Fruit fly (Drosophila melanogaster) whole organism, embryonic: ENCODE results near the gene CG6465.

Source experiments
- Awh ChIP-seq: fragments of 200-800 bp; sonication (Bioruptor generic); IDR thresholded peaks from 2 replicates; pipeline ENCODE4, ENCODE4 v1.3.6; 2022; ENCODE audit warnings: missing biosample characterization, missing genetic modification characterization
- CG11093 ChIP-seq: fragments of 200-800 bp; sonication (Bioruptor generic); IDR thresholded peaks from 3 replicates; pipeline ENCODE4 v1.3.6; 2022; ENCODE audit warnings: missing biosample characterization, missing genetic modification characterization
- CG11247 ChIP-seq: fragments of 200-800 bp; sonication (Bioruptor generic); IDR thresholded peaks from 2 replicates; pipeline ENCODE4 v1.3.6; 2022; ENCODE audit warnings: missing biosample characterization, missing genetic modification characterization
- CG11695 ChIP-seq: fragments of 200-800 bp; sonication (Bioruptor generic); IDR thresholded peaks from 3 replicates; pipeline ENCODE4 v1.3.6; 2022; ENCODE audit warnings: missing biosample characterization, missing genetic modification characterization
- CG11696 ChIP-seq: fragments of 200-800 bp; sonication (Bioruptor generic); IDR thresholded peaks from 2 replicates; pipeline ENCODE4 v1.3.6; 2022; ENCODE audit warnings: missing biosample characterization, missing genetic modification characterization
- CG12155 ChIP-seq: fragments of 200-800 bp; sonication (Bioruptor generic); optimal IDR thresholded peaks from 3 replicates; lab custom pipeline; 2016; ENCODE audit warnings: missing biosample characterization, missing genetic modification characterization
- CG14710 ChIP-seq: fragments of 200-800 bp; sonication (Bioruptor generic); optimal IDR thresholded peaks from 3 replicates; lab custom pipeline; 2019; ENCODE audit warnings: missing biosample characterization, mild to moderate bottlenecking, missing genetic modification characterization, moderate library complexity
- CG14965 ChIP-seq: fragments of 200-800 bp; sonication (Bioruptor generic); optimal IDR thresholded peaks from 2 replicates; lab custom pipeline; 2016; ENCODE audit warnings: missing biosample characterization, missing genetic modification characterization, borderline replicate concordance
- CG16813 ChIP-seq: fragments of 200-800 bp; sonication (Bioruptor generic); IDR thresholded peaks from 3 replicates; pipeline ENCODE4 v1.3.6; 2022; ENCODE audit warnings: missing biosample characterization, missing genetic modification characterization; ENCODE audit not compliant: partially characterized antibody
- CG16863 ChIP-seq: fragments of 200-800 bp; sonication (Bioruptor generic); optimal IDR thresholded peaks from 3 replicates; lab custom pipeline; 2016; ENCODE audit warnings: missing biosample characterization, missing genetic modification characterization
- CG17359 ChIP-seq: fragments of 200-800 bp; sonication (Bioruptor generic); optimal IDR thresholded peaks from 3 replicates; lab custom pipeline; 2018; ENCODE audit warnings: missing biosample characterization, mild to moderate bottlenecking, missing genetic modification characterization, moderate library complexity
- CG17802 ChIP-seq: fragments of 200-800 bp; sonication (Bioruptor generic); optimal IDR thresholded peaks from 2 replicates; lab custom pipeline; 2018; ENCODE audit warnings: missing biosample characterization, mild to moderate bottlenecking, missing genetic modification characterization, moderate library complexity
- CG2120 ChIP-seq: fragments of 200-800 bp; sonication (Bioruptor generic); optimal IDR thresholded peaks from 3 replicates; lab custom pipeline; 2016; ENCODE audit warnings: missing biosample characterization, missing genetic modification characterization
- CG2129 ChIP-seq: fragments of 200-800 bp; sonication (Bioruptor generic); IDR thresholded peaks from 2 replicates; pipeline ENCODE4 v1.3.6; 2022; ENCODE audit warnings: missing biosample characterization, missing genetic modification characterization; ENCODE audit not compliant: partially characterized antibody
- CG2678 ChIP-seq: fragments of 200-800 bp; sonication (Bioruptor generic); optimal IDR thresholded peaks from 3 replicates; lab custom pipeline; 2019; ENCODE audit warnings: missing biosample characterization, mild to moderate bottlenecking, missing genetic modification characterization, moderate library complexity
- CG2889 ChIP-seq: fragments of 200-800 bp; sonication (Bioruptor generic); IDR thresholded peaks from 3 replicates; pipeline ENCODE4 v1.3.6; 2022; ENCODE audit warnings: missing biosample characterization, missing genetic modification characterization
- CG3838 ChIP-seq: fragments of 200-800 bp; sonication (Bioruptor generic); optimal IDR thresholded peaks from 3 replicates; lab custom pipeline; 2016; ENCODE audit warnings: missing biosample characterization, missing genetic modification characterization
- CG4820 ChIP-seq: fragments of 200-800 bp; sonication (Bioruptor generic); optimal IDR thresholded peaks from 3 replicates; lab custom pipeline; 2016; ENCODE audit warnings: missing biosample characterization, missing genetic modification characterization
- CG6175 ChIP-seq: fragments of 200-800 bp; sonication (Bioruptor generic); IDR thresholded peaks from 3 replicates; pipeline ENCODE4 v1.3.6; 2022; ENCODE audit warnings: missing biosample characterization, missing genetic modification characterization
- CG7839 ChIP-seq: fragments of 200-800 bp; sonication (Bioruptor generic); optimal IDR thresholded peaks from 3 replicates; lab custom pipeline; 2018; ENCODE audit warnings: missing biosample characterization, mild to moderate bottlenecking, missing genetic modification characterization, moderate library complexity
- CG7963 ChIP-seq: fragments of 200-800 bp; sonication (Bioruptor generic); IDR thresholded peaks from 3 replicates; pipeline ENCODE4 v1.3.6; 2022; ENCODE audit warnings: missing biosample characterization, missing genetic modification characterization; ENCODE audit not compliant: partially characterized antibody
- CG8281 ChIP-seq: fragments of 200-800 bp; sonication (Bioruptor generic); optimal IDR thresholded peaks from 2 replicates; lab custom pipeline; 2018; ENCODE audit warnings: missing biosample characterization, mild to moderate bottlenecking, missing genetic modification characterization, moderate library complexity
- CG8359 ChIP-seq: fragments of 200-800 bp; sonication (Bioruptor generic); optimal IDR thresholded peaks from 2 replicates; lab custom pipeline; 2017; ENCODE audit warnings: missing biosample characterization, mild to moderate bottlenecking, missing genetic modification characterization, borderline replicate concordance
- CG9876 ChIP-seq: fragments of 200-800 bp; sonication (Bioruptor generic); optimal IDR thresholded peaks from 2 replicates; lab custom pipeline; 2016; ENCODE audit warnings: missing biosample characterization, missing genetic modification characterization
- Dip3 ChIP-seq: fragments of 200-800 bp; sonication (Bioruptor generic); optimal IDR thresholded peaks from 3 replicates; lab custom pipeline; 2016; ENCODE audit warnings: missing biosample characterization, missing genetic modification characterization
- Gug ChIP-seq: fragments of 200-800 bp; sonication (Bioruptor generic); IDR thresholded peaks from 4 replicates; pipeline ENCODE4 v1.3.6; 2022; ENCODE audit warnings: missing biosample characterization, missing genetic modification characterization
- HmgZ ChIP-seq: fragments of 200-800 bp; sonication (Bioruptor generic); optimal IDR thresholded peaks from 2 replicates; lab custom pipeline; 2018; ENCODE audit warnings: missing biosample characterization, mild to moderate bottlenecking, missing genetic modification characterization
- Hmx ChIP-seq: fragments of 200-800 bp; sonication (Bioruptor generic); optimal IDR thresholded peaks from 2 replicates; lab custom pipeline; 2016; ENCODE audit warnings: missing biosample characterization, missing genetic modification characterization
- Hr3 ChIP-seq: fragments of 200-800 bp; sonication (Bioruptor generic); optimal IDR thresholded peaks from 3 replicates; lab custom pipeline; 2016; ENCODE audit warnings: missing biosample characterization, missing genetic modification characterization
- Hr39 ChIP-seq: fragments of >200 bp; optimal IDR thresholded peaks from 2 replicates; lab custom pipeline; 2017
- MESR4 ChIP-seq: fragments of 200-800 bp; sonication (Bioruptor generic); optimal IDR thresholded peaks from 2 replicates; lab custom pipeline; 2018; ENCODE audit warnings: missing biosample characterization, mild to moderate bottlenecking, missing genetic modification characterization, moderate library complexity
- Tbp ChIP-seq: fragments of >200 bp; optimal IDR thresholded peaks from 2 replicates; lab custom pipeline; 2018; ENCODE audit warnings: missing biosample characterization, missing genetic modification characterization
- ac ChIP-seq: fragments of 200-800 bp; sonication (Bioruptor generic); optimal IDR thresholded peaks from 3 replicates; lab custom pipeline; 2017; ENCODE audit warnings: missing biosample characterization, mild to moderate bottlenecking, missing genetic modification characterization
- bbx ChIP-seq: fragments of 200-800 bp; sonication (Bioruptor generic); IDR thresholded peaks from 2 replicates; pipeline ENCODE4 v1.3.6; 2022; ENCODE audit warnings: missing biosample characterization, missing genetic modification characterization; ENCODE audit not compliant: partially characterized antibody
- cas ChIP-seq: fragments of 200-800 bp; sonication (Bioruptor generic); IDR thresholded peaks from 2 replicates; pipeline ENCODE4 v1.3.6; 2022; ENCODE audit warnings: missing biosample characterization, missing genetic modification characterization
- cg ChIP-seq: fragments of 200-800 bp; sonication (Bioruptor generic); optimal IDR thresholded peaks from 3 replicates; lab custom pipeline; 2019; ENCODE audit warnings: missing biosample characterization, mild to moderate bottlenecking, missing genetic modification characterization, moderate library complexity
- crol ChIP-seq: fragments of 200-800 bp; sonication (Bioruptor generic); IDR thresholded peaks from 2 replicates; pipeline ENCODE4 v1.3.6; 2022; ENCODE audit warnings: missing biosample characterization, missing genetic modification characterization
- dmrt99B ChIP-seq: fragments of 200-800 bp; sonication (Bioruptor generic); optimal IDR thresholded peaks from 2 replicates; lab custom pipeline; 2018; ENCODE audit warnings: missing biosample characterization, mild to moderate bottlenecking, missing genetic modification characterization, moderate library complexity
- dpn ChIP-seq, 2 experiments: fragments of 200-800 bp; sonication (Bioruptor generic); optimal IDR thresholded peaks; 3 replicates each; lab custom pipeline; 2016; ENCODE audit warnings: missing biosample characterization in 2 of 2, missing genetic modification characterization in 2 of 2
- fd102C ChIP-seq: fragments of 200-800 bp; sonication (Bioruptor generic); optimal IDR thresholded peaks from 2 replicates; lab custom pipeline; 2018; ENCODE audit warnings: missing biosample characterization, mild to moderate bottlenecking, missing genetic modification characterization, moderate library complexity
- fu2 ChIP-seq: fragments of 200-800 bp; sonication (Bioruptor generic); optimal IDR thresholded peaks from 2 replicates; lab custom pipeline; 2016; ENCODE audit warnings: missing biosample characterization, missing genetic modification characterization
- gsb ChIP-seq: fragments of 200-800 bp; sonication (Bioruptor generic); IDR thresholded peaks from 2 replicates; pipeline ENCODE4 v1.3.6; 2022; ENCODE audit warnings: missing biosample characterization, missing genetic modification characterization
- lab ChIP-seq: fragments of 200-800 bp; sonication (Bioruptor generic); optimal IDR thresholded peaks from 3 replicates; lab custom pipeline; 2017; ENCODE audit warnings: missing biosample characterization, missing genetic modification characterization, mild to moderate bottlenecking, moderate library complexity, missing genetic modification reagents
- mam ChIP-seq: fragments of 200-800 bp; sonication (Bioruptor generic); optimal IDR thresholded peaks from 3 replicates; lab custom pipeline; 2016; ENCODE audit warnings: missing biosample characterization, missing genetic modification characterization
- nerfin-1 ChIP-seq: fragments of 200-800 bp; sonication (Bioruptor generic); optimal IDR thresholded peaks from 3 replicates; lab custom pipeline; 2019; ENCODE audit warnings: missing biosample characterization, mild to moderate bottlenecking, missing genetic modification characterization, moderate library complexity
- onecut ChIP-seq: fragments of 200-800 bp; sonication (Bioruptor generic); IDR thresholded peaks from 2 replicates; pipeline ENCODE4 v1.3.6; 2022; ENCODE audit warnings: missing biosample characterization, missing genetic modification characterization
- sd ChIP-seq: fragments of 200-800 bp; sonication (Bioruptor generic); optimal IDR thresholded peaks from 3 replicates; lab custom pipeline; 2018; ENCODE audit warnings: missing biosample characterization, mild to moderate bottlenecking, missing genetic modification characterization, moderate library complexity
- sens-2 ChIP-seq: fragments of 200-800 bp; sonication (Bioruptor generic); IDR thresholded peaks from 2 replicates; pipeline ENCODE4 v1.3.6; 2022; ENCODE audit warnings: missing biosample characterization, missing genetic modification characterization
- sr ChIP-seq: fragments of 200-800 bp; sonication (Bioruptor generic); IDR thresholded peaks from 3 replicates; pipeline ENCODE4 v1.3.6; 2022; ENCODE audit warnings: missing biosample characterization, missing genetic modification characterization
- trem ChIP-seq: fragments of 200-800 bp; optimal IDR thresholded peaks from 3 replicates; lab custom pipeline; 2019; ENCODE audit warnings: missing biosample characterization, mild to moderate bottlenecking, missing genetic modification characterization, moderate library complexity
- vfl ChIP-seq: fragments of 200-800 bp; sonication (Bioruptor generic); optimal IDR thresholded peaks from 2 replicates; lab custom pipeline; 2016; ENCODE audit warnings: missing biosample characterization, missing genetic modification characterization

Gene CG6465

dm6 chr3R:10684284-10684683 lies 7.2 kb upstream of the CG6465 start (continued):
- TF ChIP-seq ac (GFP tag; lab: Kevin White, UChicago) (no peak), cg (no peak), vfl (no peak), CG8359 (no peak), lab (peak; percentile 81), dmrt99B (tag; lab: Kevin White, UChicago) (peak; percentile 93), nerfin-1 (tag; lab: Kevin White, UChicago) (peak; percentile 63), CG16863 (GFP tag; lab: Kevin White, UChicago) (peak; percentile 34), CG11695 (peak; percentile 60; the same call in 1 of the 3 replicates), Dip3 (GFP tag; lab: Kevin White, UChicago) (peak; percentile 36), Tbp (GFP tag; lab: Kevin White, UChicago) (no peak), dpn (GFP tag; optimal IDR thresholded peaks at IDR 0.05; lab: Kevin White, UChicago) (peak; percentile 54 to 58), Awh (GFP tag; lab: Robert Waterston, UW) (peak; percentile 82), CG14965 (GFP tag; lab: Kevin White, UChicago) (no peak), CG11696 (GFP tag; lab: Robert Waterston, UW) (0 out of 2 replicates have a peak, but pooled peaks have one; percentile 28), CG3838 (no peak), onecut (GFP tag; lab: Robert Waterston, UW) (no peak), fd102C (GFP tag; lab: Kevin White, UChicago) (no peak), sr (GFP tag; lab: Robert Waterston, UW) (peak; percentile 35; the same call in 1 of the 3 replicates), sens-2 (GFP tag; lab: Robert Waterston, UW) (peak; percentile 71), CG2129 (GFP tag; lab: Robert Waterston, UW) (no peak), CG11247 (GFP tag; lab: Robert Waterston, UW) (peak; percentile 40; the same call in 1 of the 2 replicates), sd (tag; lab: Kevin White, UChicago) (peak; percentile 15), CG6175 (no peak), bbx (no peak), CG12155 (GFP tag; lab: Kevin White, UChicago) (peak; percentile 3), HmgZ (tag; lab: Kevin White, UChicago) (no peak), CG4820 (GFP tag; lab: Kevin White, UChicago) (peak; percentile 63), CG11093 (GFP tag; lab: Robert Waterston, UW) (no peak), crol (GFP tag; lab: Robert Waterston, UW) (peak; percentile 35; the same call in 1 of the 2 replicates), Hr3 (GFP tag; lab: Kevin White, UChicago) (peak; percentile 57), fu2 (GFP tag; lab: Kevin White, UChicago) (no peak), CG17359 (peak; percentile 88), trem (tag; lab: Kevin White, UChicago) (peak; percentile 7), CG2120 (GFP tag; lab: Kevin White, UChicago) (peak; percentile 44), MESR4 (GFP tag; lab: Kevin White, UChicago) (no peak), Hr39 (no peak), mam (GFP tag; lab: Kevin White, UChicago) (peak; percentile 41), Hmx (GFP tag; lab: Kevin White, UChicago) (no peak), CG9876 (no peak), CG2889 (GFP tag; lab: Robert Waterston, UW) (0 out of 3 replicates have a peak, but pooled peaks have one; percentile 14), cas (GFP tag; lab: Robert Waterston, UW) (no peak), CG2678 (tag; lab: Kevin White, UChicago) (peak; percentile 79), CG14710 (peak; percentile 9), gsb (no peak), CG7839 (peak; percentile 73), CG16813 (GFP tag; lab: Robert Waterston, UW) (no peak), CG17802 (tag; lab: Kevin White, UChicago) (peak; percentile 41), Gug (GFP tag; lab: Robert Waterston, UW) (peak; percentile 49; the same call in 1 of the 4 replicates), CG7963 (GFP tag; lab: Robert Waterston, UW) (no peak), CG8281 (tag; lab: Kevin White, UChicago) (peak; percentile 44)
